Worm (Caenorhabditis elegans): ENCODE data around the gene C45B2.6.

The C45B2.6 gene

DNA sequence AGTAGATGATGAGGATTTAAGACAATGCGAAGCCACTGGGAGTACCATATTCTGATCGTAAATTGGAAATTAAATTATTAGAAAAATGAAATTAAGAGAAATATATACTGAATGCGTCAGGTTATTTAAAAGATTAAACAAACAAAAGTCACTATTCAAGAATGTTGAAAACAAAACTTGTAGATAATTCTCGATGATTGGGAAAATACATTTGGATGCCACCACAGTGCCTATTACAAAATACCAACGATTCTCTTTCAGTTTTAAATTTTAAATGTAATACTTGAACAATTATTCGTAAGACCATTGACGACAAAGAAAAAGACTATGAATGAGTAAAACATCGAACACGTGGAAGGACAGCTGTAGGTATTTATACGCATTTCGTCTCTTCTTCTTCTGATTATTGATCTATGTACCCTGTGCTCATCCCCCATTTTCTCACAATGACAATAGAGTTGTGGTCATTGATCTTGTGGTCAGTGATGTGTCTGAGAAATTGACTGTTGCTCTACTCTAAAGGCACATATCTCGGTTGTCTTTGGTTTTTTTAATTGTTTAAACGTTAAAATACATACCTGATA is 32.7 kb upstream of the C45B2.6 start, which contains the start of gene C09B8.4:
TSS of gene C09B8.4 (minus strand) at position 51 of the 584 bp plus-strand sequence.
- TF ChIP-seq mls-2 (tag; optimal IDR thresholded peaks at IDR 0.05) (no peak), nhr-237 (tag; optimal IDR thresholded peaks at IDR 0.05) (no peak), ztf-11 (tag; optimal IDR thresholded peaks at IDR 0.05) (no peak), lsy-2 (tag; optimal IDR thresholded peaks at IDR 0.05) (no peak), nhr-2 (tag; optimal IDR thresholded peaks at IDR 0.05) (no peak), sptf-1 (tag; optimal IDR thresholded peaks at IDR 0.05) (no peak), hlh-1 (tag; optimal IDR thresholded peaks at IDR 0.05) (peak; percentile 50)

DNA sequence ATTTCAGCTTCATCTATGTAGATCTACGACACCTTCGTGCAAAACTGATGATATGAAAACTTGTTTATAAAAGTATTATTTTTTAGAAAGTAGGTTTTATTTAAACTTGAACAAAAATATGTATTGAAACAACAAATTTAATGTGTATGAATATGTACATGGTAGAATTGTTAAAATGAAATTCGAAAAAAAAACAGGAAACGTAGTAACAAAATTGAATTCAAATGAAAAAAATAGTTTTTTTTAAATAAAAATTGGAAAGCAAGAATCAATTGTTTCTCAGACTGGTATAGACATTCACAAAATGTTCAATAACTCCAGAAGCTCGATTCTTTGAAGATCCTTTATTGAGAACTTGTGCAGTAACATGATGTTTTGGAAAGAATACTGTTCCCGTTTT is 31.9 kb upstream of the C45B2.6 start:
- no peak for TF ChIP-seq nhr-12 (tag; optimal IDR thresholded peaks at IDR 0.05)
- no peak for TF ChIP-seq sem-2 (GFP tag; optimal IDR thresholded peaks at IDR 0.05)
- no peak for TF ChIP-seq M03D4.4 (tag; optimal IDR thresholded peaks at IDR 0.05)
- TF ChIP-seq sptf-1 (tag; optimal IDR thresholded peaks at IDR 0.05) = no peak
- TF ChIP-seq pha-4 (tag; optimal IDR thresholded peaks at IDR 0.05) = no peak
- TF ChIP-seq blmp-1 (tag; optimal IDR thresholded peaks at IDR 0.05) = no peak
- TF ChIP-seq nhr-28 (tag; optimal IDR thresholded peaks at IDR 0.05) = no peak
- no peak for TF ChIP-seq ces-1 (GFP tag; optimal IDR thresholded peaks at IDR 0.05)
- no peak for TF ChIP-seq mls-2 (tag; optimal IDR thresholded peaks at IDR 0.05)
- TF ChIP-seq zip-8 (tag; optimal IDR thresholded peaks at IDR 0.05) = no peak
- no peak for TF ChIP-seq ztf-11 (tag; optimal IDR thresholded peaks at IDR 0.05)
- no peak for TF ChIP-seq lin-32 (GFP tag; optimal IDR thresholded peaks at IDR 0.05)
- TF ChIP-seq nhr-237 (tag; optimal IDR thresholded peaks at IDR 0.05) = no peak
- TF ChIP-seq ham-2 (GFP tag; optimal IDR thresholded peaks at IDR 0.05) = no peak
- no peak for TF ChIP-seq ceh-83 (GFP tag; optimal IDR thresholded peaks at IDR 0.05)
- TF ChIP-seq bed-3 (GFP tag; optimal IDR thresholded peaks at IDR 0.05) = no peak
- no peak for TF ChIP-seq mep-1 (tag; optimal IDR thresholded peaks at IDR 0.05)

DNA sequence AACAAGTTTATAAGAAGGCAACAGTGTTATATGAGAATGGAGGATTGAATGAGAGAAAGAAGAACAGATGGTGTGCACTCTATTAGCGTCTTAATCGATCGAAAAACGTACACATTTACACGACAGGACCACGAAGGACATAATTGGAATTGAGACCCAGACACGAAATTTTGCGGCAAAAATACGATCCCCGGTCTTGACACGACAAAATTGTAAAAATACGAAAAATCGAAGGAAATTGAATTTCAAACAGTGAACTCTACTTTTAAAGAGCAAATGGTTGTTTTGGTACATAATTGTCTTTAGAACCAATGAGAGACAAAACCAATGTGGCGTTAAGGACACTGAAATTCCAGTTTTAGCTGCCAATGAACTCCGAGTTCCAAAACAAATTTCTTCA is 30.2 kb upstream of the C45B2.6 start, which contains the start of gene lelo-3:
TSS of gene lelo-3 (minus strand) at position 101 of the 400 bp plus-strand sequence.
- TF ChIP-seq nhr-237 (tag; optimal IDR thresholded peaks at IDR 0.05) (no peak), unc-120 (tag; optimal IDR thresholded peaks at IDR 0.05; ENCODE audit: poor library complexity, severe bottlenecking) (no peak), snpc-4 (tag; optimal IDR thresholded peaks at IDR 0.05) (no peak), ces-1 (GFP tag; optimal IDR thresholded peaks at IDR 0.05) (peak; percentile 55), nhr-2 (tag; optimal IDR thresholded peaks at IDR 0.05) (no peak), lin-32 (GFP tag; optimal IDR thresholded peaks at IDR 0.05) (no peak)

DNA sequence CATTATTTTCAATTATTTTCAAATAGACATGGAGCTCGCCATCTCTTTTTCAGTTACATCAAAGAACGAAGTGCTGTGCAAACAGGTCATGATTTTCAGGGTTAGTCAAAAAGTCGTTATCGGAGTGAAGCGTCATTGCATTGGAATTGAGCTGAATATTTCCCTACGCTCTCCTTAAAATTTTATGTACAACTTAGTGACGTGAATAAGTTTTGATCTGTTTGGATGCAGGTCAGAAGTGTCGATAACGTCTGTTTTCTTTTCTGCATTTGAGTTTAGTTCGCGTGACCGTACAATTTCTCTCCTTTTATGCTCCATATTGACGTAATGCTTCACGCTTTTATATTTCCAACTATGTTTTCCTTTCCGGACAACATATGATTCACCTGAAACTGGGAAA is 27.7 kb upstream of the C45B2.6 start:
- TF ChIP-seq nhr-2 (tag; optimal IDR thresholded peaks at IDR 0.05) = no peak
- no peak for TF ChIP-seq nhr-237 (tag; optimal IDR thresholded peaks at IDR 0.05)
- TF ChIP-seq mls-2 (tag; optimal IDR thresholded peaks at IDR 0.05) = no peak
- TF ChIP-seq ceh-43 (GFP tag; optimal IDR thresholded peaks at IDR 0.05) = no peak
- no peak for TF ChIP-seq nhr-12 (tag; optimal IDR thresholded peaks at IDR 0.05)

DNA sequence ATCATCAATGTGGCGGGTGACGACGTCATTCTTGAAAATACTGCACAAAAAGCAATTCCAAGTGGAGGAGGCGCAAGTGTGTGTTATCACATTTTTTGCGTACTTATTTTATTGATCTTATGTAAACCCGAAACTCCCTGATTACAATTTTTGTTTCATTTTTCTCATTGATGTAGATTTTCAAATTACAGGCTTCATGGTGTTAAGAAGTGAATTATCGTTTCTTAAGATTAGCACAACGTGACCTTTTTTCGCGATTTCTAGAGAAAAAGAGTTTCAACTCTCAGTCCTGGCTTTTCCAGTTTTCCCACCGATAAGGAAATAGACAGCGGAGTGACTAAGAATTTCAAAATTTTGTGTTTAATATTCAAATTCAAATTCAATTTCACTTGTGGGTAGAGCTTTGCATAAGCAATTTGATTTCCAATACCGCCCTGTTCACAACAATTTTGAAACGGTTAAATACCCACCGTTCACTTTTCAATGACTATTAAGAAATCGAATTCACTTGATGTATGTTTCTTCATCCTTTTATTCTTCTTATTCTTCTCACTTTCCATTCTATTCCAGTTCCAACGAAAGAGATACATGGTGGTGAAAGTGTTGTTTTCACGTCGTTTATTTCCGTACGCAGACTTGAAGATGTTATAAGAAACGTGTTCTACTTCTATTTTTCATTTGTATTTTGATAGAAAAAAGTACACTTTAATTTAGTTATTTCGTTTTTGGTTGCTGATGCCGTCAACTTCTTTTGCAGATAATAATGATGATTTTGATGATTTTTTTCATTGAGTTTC is 25.7 kb upstream of the C45B2.6 start:
- no peak for TF ChIP-seq elt-1 (tag; optimal IDR thresholded peaks at IDR 0.05; ENCODE audit: borderline replicate concordance, insufficient read depth)
- TF ChIP-seq nhr-76 (tag; optimal IDR thresholded peaks at IDR 0.05) = no peak
- TF ChIP-seq nhr-237 (tag; optimal IDR thresholded peaks at IDR 0.05) = no peak
- TF ChIP-seq ceh-39 (tag; optimal IDR thresholded peaks at IDR 0.05) = no peak
- no peak for TF ChIP-seq drap-1 (GFP tag; optimal IDR thresholded peaks at IDR 0.05)
- no peak for TF ChIP-seq blmp-1 (tag; optimal IDR thresholded peaks at IDR 0.05)
- no peak for TF ChIP-seq ces-1 (GFP tag; optimal IDR thresholded peaks at IDR 0.05)
- no peak for TF ChIP-seq unc-39 (tag; optimal IDR thresholded peaks at IDR 0.05)

DNA sequence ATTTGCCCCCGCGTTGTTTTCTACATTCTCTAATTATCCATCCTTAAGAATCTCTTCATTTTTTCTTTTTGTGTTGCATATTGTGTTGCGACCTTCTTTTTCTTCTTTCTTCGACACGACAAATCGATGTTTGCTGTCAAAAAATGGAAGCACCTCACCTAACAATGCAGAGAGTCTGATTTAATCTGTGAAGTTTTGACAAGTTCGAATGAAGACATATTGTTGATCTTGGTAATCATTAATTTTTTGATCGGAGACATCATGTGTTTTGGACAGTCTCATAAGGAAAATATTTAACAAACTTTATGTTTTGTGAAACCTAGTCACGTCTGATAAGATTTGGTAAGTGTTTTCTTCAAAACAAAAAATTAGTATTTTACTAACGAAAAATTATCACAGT is 23.6 kb upstream of the C45B2.6 start:
- TF ChIP-seq sem-2 (GFP tag; optimal IDR thresholded peaks at IDR 0.05) = no peak
- no peak for TF ChIP-seq nhr-28 (tag; optimal IDR thresholded peaks at IDR 0.05)
- TF ChIP-seq nhr-76 (tag; optimal IDR thresholded peaks at IDR 0.05) = no peak
- no peak for TF ChIP-seq unc-39 (tag; optimal IDR thresholded peaks at IDR 0.05)
- TF ChIP-seq bed-3 (GFP tag; optimal IDR thresholded peaks at IDR 0.05) = no peak
- no peak for TF ChIP-seq mep-1 (tag; optimal IDR thresholded peaks at IDR 0.05)
- no peak for TF ChIP-seq snpc-4 (tag; optimal IDR thresholded peaks at IDR 0.05)
- no peak for TF ChIP-seq mab-5 (tag; optimal IDR thresholded peaks at IDR 0.05)
- TF ChIP-seq sptf-1 (tag; optimal IDR thresholded peaks at IDR 0.05) = no peak
- no peak for TF ChIP-seq unc-62 (GFP tag; optimal IDR thresholded peaks at IDR 0.05)
- TF ChIP-seq lsy-2 (tag; optimal IDR thresholded peaks at IDR 0.05) = no peak
- no peak for TF ChIP-seq flh-1 (GFP tag; optimal IDR thresholded peaks at IDR 0.05)
- TF ChIP-seq ces-1 (GFP tag; optimal IDR thresholded peaks at IDR 0.05) = no peak
- no peak for TF ChIP-seq hlh-1 (tag; optimal IDR thresholded peaks at IDR 0.05)
- no peak for TF ChIP-seq M03D4.4 (tag; optimal IDR thresholded peaks at IDR 0.05)
- TF ChIP-seq pha-4 (tag; optimal IDR thresholded peaks at IDR 0.05) = no peak
- TF ChIP-seq blmp-1 (tag; optimal IDR thresholded peaks at IDR 0.05) = no peak
- TF ChIP-seq ztf-11 (tag; optimal IDR thresholded peaks at IDR 0.05) = no peak
- TF ChIP-seq elt-1 (tag; optimal IDR thresholded peaks at IDR 0.05; ENCODE audit: borderline replicate concordance, insufficient read depth) = no peak
- no peak for TF ChIP-seq tbx-8 (GFP tag; optimal IDR thresholded peaks at IDR 0.05)

All from whole organism, mixed stage, embryonic.